Worm (Caenorhabditis elegans) whole organism, early embryonic: ENCODE results near the gene hex-1.

Experiments
- ama-1 ChIP-seq: fragments of 150-350 bp; optimal IDR thresholded peaks from 2 replicates; lab custom pipeline; 2014
- ceh-13 ChIP-seq: fragments of 200-800 bp; sonication (Bioruptor generic); optimal IDR thresholded peaks from 2 replicates; lab custom pipeline; 2018; ENCODE audit warnings: mild to moderate bottlenecking, missing genetic modification characterization, missing compliant biosample characterization
- flt-1 ChIP-seq: fragments of 200-800 bp; sonication (Bioruptor generic); IDR thresholded peaks from 2 replicates; pipeline ENCODE4 v1.3.6; 2022; ENCODE audit warnings: missing genetic modification characterization, missing compliant biosample characterization
- hmg-4 ChIP-seq: fragments of 200-800 bp; sonication (Bioruptor generic); optimal IDR thresholded peaks from 2 replicates; lab custom pipeline; 2018; ENCODE audit warnings: mild to moderate bottlenecking, missing genetic modification characterization, missing compliant biosample characterization
- hnd-1 ChIP-seq: sonication (generic microtip); optimal IDR thresholded peaks from 2 replicates; lab custom pipeline; 2016; ENCODE audit warnings: missing genetic modification characterization, missing compliant biosample characterization
- pes-1 ChIP-seq: fragments of 200-800 bp; sonication (Bioruptor generic); IDR thresholded peaks from 2 replicates; pipeline ENCODE4 v1.3.6; 2022; ENCODE audit warnings: missing genetic modification reagents, missing genetic modification characterization, missing compliant biosample characterization
- scrt-1 ChIP-seq: fragments of 200-800 bp; sonication (Bioruptor generic); IDR thresholded peaks from 2 replicates; pipeline ENCODE4 v1.3.6; 2022; ENCODE audit warnings: missing genetic modification characterization, missing compliant biosample characterization
- tbx-11 ChIP-seq: fragments of 200-800 bp; sonication (Bioruptor generic); IDR thresholded peaks from 2 replicates; pipeline ENCODE4 v1.3.6; 2022; ENCODE audit warnings: missing genetic modification characterization, missing compliant biosample characterization
- tbx-37 ChIP-seq: fragments of 200-800 bp; sonication (Bioruptor generic); conservative IDR thresholded peaks from 2 replicates; pipeline ENCODE4 v1.3.6; 2022; ENCODE audit warnings: missing genetic modification reagents, missing genetic modification characterization, missing compliant biosample characterization

- no peak for TF ChIP-seq ama-1 (lab: Kevin White, UChicago)
- no peak for TF ChIP-seq scrt-1 (GFP tag; lab: Robert Waterston, UW)
- no peak for TF ChIP-seq flt-1
- no peak for TF ChIP-seq pes-1 (GFP tag; lab: Robert Waterston, UW)
- no peak for TF ChIP-seq hmg-4 (GFP tag; lab: Kevin White, UChicago)
- no peak for TF ChIP-seq ceh-13 (GFP tag; lab: Kevin White, UChicago)
- TF ChIP-seq tbx-11 (GFP tag; lab: Robert Waterston, UW), result no peak
- no peak for TF ChIP-seq tbx-37 (GFP tag; lab: Robert Waterston, UW)
- no peak for TF ChIP-seq hnd-1
Observed at ce11 chrX:2204963-2205362, 16.0 kb upstream of the hex-1 start, which contains the start of gene T24C12.4.
